Worm (Caenorhabditis elegans): ENCODE results near the gene C25F9.11.

DNA sequence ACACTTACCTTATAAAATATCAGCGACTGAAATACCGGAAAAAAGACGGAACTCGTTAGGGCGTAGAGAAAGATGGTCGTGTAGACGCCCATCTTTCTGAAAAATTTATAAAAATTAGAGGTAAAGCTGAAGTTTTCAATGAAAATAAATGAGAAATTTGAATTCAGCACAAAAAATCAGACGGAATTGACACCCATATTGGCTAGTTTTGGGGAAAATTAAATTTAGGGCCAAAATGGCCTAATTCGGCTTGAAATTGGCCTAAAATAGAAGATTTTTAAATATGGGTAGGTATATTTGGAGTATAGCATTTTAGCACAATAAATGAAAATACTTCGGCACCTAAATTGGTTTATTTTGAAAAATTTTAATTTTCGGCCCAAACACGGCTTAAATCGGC lies 42.8 kb downstream of the C25F9.11 start, which contains the start of gene slcr-46.2:
- no peak for TF ChIP-seq blmp-1 (tag; optimal IDR thresholded peaks at IDR 0.05; ENCODE audit: insufficient read depth)
- no peak for TF ChIP-seq nhr-237 (tag; optimal IDR thresholded peaks at IDR 0.05)
- TF ChIP-seq ceh-82 (tag; optimal IDR thresholded peaks at IDR 0.05) = no peak
- TF ChIP-seq dmd-4 (tag; optimal IDR thresholded peaks at IDR 0.05) = no peak
- no peak for TF ChIP-seq skn-1 (tag; optimal IDR thresholded peaks at IDR 0.05)
- no peak for TF ChIP-seq ZK546.5 (tag; optimal IDR thresholded peaks at IDR 0.05)
- no peak for TF ChIP-seq elt-3 (tag; optimal IDR thresholded peaks at IDR 0.05)
